Worm (Caenorhabditis elegans): ENCODE data around the gene ifb-2.
A peak's percentile ranks its signal among the peaks of the same experiment; 100 is the strongest.

DNA sequence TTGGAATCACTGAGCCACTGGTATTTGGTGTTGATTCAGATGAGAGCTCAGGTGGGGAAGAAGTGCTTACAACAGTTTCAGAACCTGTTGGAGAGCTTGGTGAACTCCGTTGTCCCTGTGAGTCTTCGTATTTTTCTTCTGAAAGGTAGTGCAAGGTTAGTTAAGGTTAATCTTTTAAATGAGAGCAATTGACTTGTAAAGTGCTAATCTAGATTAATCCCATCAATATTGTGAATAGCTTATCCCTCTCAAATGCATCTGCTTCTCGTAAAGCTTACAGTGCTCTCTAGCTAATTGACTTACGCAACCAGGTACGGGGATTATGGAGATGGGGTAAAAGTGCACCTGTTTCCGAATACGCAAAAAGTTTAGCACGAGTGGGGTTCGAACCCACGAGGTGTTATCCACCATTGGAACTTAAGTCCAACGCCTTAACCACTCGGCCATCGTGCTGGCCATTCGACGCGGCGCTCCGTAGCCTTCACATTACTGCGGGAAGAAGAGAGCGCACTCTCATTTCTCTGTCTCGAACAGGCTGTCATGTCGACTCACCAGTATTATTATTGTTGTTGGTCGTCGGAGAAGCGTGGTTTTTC is 22.7 kb downstream of the ifb-2 start:
- TF ChIP-seq unc-30 (tag; optimal IDR thresholded peaks at IDR 0.05) (no peak), ceh-82 (tag; optimal IDR thresholded peaks at IDR 0.05) (peak in 2 of 3 experiments; percentile 25 to 55), nhr-12 (tag; optimal IDR thresholded peaks at IDR 0.05) (no peak), unc-62 (GFP tag; optimal IDR thresholded peaks at IDR 0.05) (no peak), nhr-28 (tag; optimal IDR thresholded peaks at IDR 0.05) (no peak), blmp-1 (tag; optimal IDR thresholded peaks at IDR 0.05) (no peak), ztf-4 (tag; optimal IDR thresholded peaks at IDR 0.05) (no peak), ceh-8 (GFP tag; optimal IDR thresholded peaks at IDR 0.05) (peak; percentile 11), fkh-8 (tag; optimal IDR thresholded peaks at IDR 0.05) (peak; percentile 16), pag-3 (tag; optimal IDR thresholded peaks at IDR 0.05; ENCODE audit: borderline replicate concordance, insufficient read depth) (no peak), aly-2 (tag; optimal IDR thresholded peaks at IDR 0.05) (no peak), nhr-76 (tag; optimal IDR thresholded peaks at IDR 0.05) (no peak), skn-1 (tag; optimal IDR thresholded peaks at IDR 0.05) (peak; percentile 20), fos-1 (tag; optimal IDR thresholded peaks at IDR 0.05) (no peak)

Data from whole organism, L1 larva.